Comparison of ENCODE assay signal across 2 fruit fly cellular contexts in the genomic region with DNA sequence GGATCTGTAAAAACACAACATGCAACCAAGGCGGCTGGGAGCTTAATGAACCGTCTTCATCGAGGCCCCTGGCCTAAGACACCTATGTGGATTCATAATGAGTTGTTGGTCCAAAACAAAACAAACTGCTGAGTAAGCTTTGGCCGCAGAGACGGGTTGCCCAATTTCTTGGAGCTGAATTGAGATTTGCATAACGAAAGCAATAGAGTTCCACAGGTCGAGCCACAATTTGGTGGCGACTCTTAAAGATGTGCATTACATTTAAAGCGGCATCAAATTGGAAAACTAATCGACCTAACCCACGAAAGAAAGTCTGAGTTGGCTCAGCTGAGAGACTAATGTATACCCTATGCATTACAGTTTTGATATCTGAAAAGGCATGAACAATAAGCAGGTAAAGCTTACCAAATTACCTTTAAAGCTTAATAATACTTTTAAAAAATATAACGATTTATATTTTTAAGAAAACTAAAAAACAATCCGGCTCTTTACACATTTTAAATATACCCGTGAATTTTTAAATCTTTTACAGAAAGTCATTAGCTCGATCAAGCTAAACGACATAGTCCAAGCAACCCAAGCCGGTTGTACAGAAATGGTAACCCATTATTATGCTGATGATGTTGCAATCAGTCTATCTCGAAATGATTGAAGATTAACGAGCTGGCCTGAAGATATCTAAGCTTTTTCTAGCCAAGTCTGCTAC.
TF ChIP-seq lines count a peak whose summit lies in the region.

Gene CG13297 (minus strand): TSS at position 51 of the 706 bp plus-strand sequence.

- TF ChIP-seq CTCF in whole organism, embryonic (GFP tag; optimal IDR thresholded peaks at IDR 0.05; lab: Kevin White, UChicago) = no peak

TF ChIP-seq in whole organism, embryonic, 481 proteins besides CTCF, POLR2A, EP300 and RAD21 (continues in another document):
- peak; percentile 80 for TF ChIP-seq D19A (tag; optimal IDR thresholded peaks at IDR 0.05; lab: Kevin White, UChicago)
- TF ChIP-seq CG11696 (GFP tag; IDR thresholded peaks at IDR 0.05; lab: Robert Waterston, UW) = no peak
- peak; percentile 57 for TF ChIP-seq grau (tag; optimal IDR thresholded peaks at IDR 0.05; lab: Kevin White, UChicago)
- no peak for TF ChIP-seq hb (GFP tag; IDR thresholded peaks at IDR 0.05; lab: Robert Waterston, UW; ENCODE audit: partially characterized antibody)
- peak; percentile 56 for TF ChIP-seq CG30403 (GFP tag; optimal IDR thresholded peaks at IDR 0.05; lab: Kevin White, UChicago)
- no peak for TF ChIP-seq wek (GFP tag; optimal IDR thresholded peaks at IDR 0.05; lab: Kevin White, UChicago)
- TF ChIP-seq Oli (tag; optimal IDR thresholded peaks at IDR 0.05; lab: Kevin White, UChicago) = peak; percentile 76
- no peak for TF ChIP-seq CG11085 (GFP tag; IDR thresholded peaks at IDR 0.05; lab: Robert Waterston, UW)
- no peak for TF ChIP-seq CG15479 (GFP tag; optimal IDR thresholded peaks at IDR 0.05; lab: Kevin White, UChicago)
- TF ChIP-seq CG10654 (GFP tag; optimal IDR thresholded peaks at IDR 0.05; lab: Kevin White, UChicago) = peak; percentile 19
- TF ChIP-seq zen (tag; optimal IDR thresholded peaks at IDR 0.05; lab: Kevin White, UChicago) = no peak
- TF ChIP-seq ab (GFP tag; optimal IDR thresholded peaks at IDR 0.05; lab: Kevin White, UChicago) = no peak
- no peak for TF ChIP-seq sug (tag; optimal IDR thresholded peaks at IDR 0.05; lab: Kevin White, UChicago)
- TF ChIP-seq esg (GFP tag; conservative IDR thresholded peaks at IDR 0.05; lab: Robert Waterston, UW) = peak; percentile 61
- peak; percentile 27 for TF ChIP-seq CG8281 (tag; optimal IDR thresholded peaks at IDR 0.05; lab: Kevin White, UChicago)
- TF ChIP-seq dysf (GFP tag; IDR thresholded peaks at IDR 0.05; lab: Robert Waterston, UW) = peak; percentile 57; the same call in 2 of the 3 replicates
- no peak for TF ChIP-seq peb (GFP tag; IDR thresholded peaks at IDR 0.05; lab: Robert Waterston, UW)
- peak; percentile 32 for TF ChIP-seq tio (GFP tag; optimal IDR thresholded peaks at IDR 0.05; lab: Kevin White, UChicago)
- no peak for TF ChIP-seq HLHmδ (GFP tag; optimal IDR thresholded peaks at IDR 0.05; lab: Kevin White, UChicago)
- no peak for TF ChIP-seq nom (GFP tag; optimal IDR thresholded peaks at IDR 0.05; lab: Kevin White, UChicago)
- TF ChIP-seq ara (GFP tag; IDR thresholded peaks at IDR 0.05; lab: Robert Waterston, UW) = no peak
- peak; percentile 84 for TF ChIP-seq CG31441 (GFP tag; IDR thresholded peaks at IDR 0.05; lab: Robert Waterston, UW)
- no peak for TF ChIP-seq chm (GFP tag; IDR thresholded peaks at IDR 0.05; lab: Robert Waterston, UW)
- no peak for TF ChIP-seq CG15696 (tag; optimal IDR thresholded peaks at IDR 0.05; lab: Kevin White, UChicago)
- no peak for TF ChIP-seq Myb (GFP tag; optimal IDR thresholded peaks at IDR 0.05; lab: Kevin White, UChicago)
- TF ChIP-seq GATAe (GFP tag; conservative IDR thresholded peaks at IDR 0.05; lab: Robert Waterston, UW) = no peak
- peak; percentile 66 for TF ChIP-seq nmo (GFP tag; optimal IDR thresholded peaks at IDR 0.05; lab: Kevin White, UChicago)
- TF ChIP-seq unpg (GFP tag; optimal IDR thresholded peaks at IDR 0.05; lab: Kevin White, UChicago) = peak; percentile 54
- TF ChIP-seq z (GFP tag; IDR thresholded peaks at IDR 0.05; lab: Robert Waterston, UW) = no peak
- TF ChIP-seq slbo (GFP tag; IDR thresholded peaks at IDR 0.05; lab: Robert Waterston, UW) = no peak
- no peak for TF ChIP-seq ato (GFP tag; IDR thresholded peaks at IDR 0.05; lab: Robert Waterston, UW; ENCODE audit: partially characterized antibody)
- no peak for TF ChIP-seq CG2889 (GFP tag; IDR thresholded peaks at IDR 0.05; lab: Robert Waterston, UW)
- no peak for TF ChIP-seq Lim3 (GFP tag; IDR thresholded peaks at IDR 0.05; lab: Robert Waterston, UW)
- TF ChIP-seq stwl (tag; optimal IDR thresholded peaks at IDR 0.05; lab: Kevin White, UChicago) = no peak
- peak; percentile 68 for TF ChIP-seq Ssrp (tag; optimal IDR thresholded peaks at IDR 0.05; lab: Kevin White, UChicago)
- peak in 1 of 2 experiments; percentile 84 for TF ChIP-seq Hr51 (GFP tag; optimal IDR thresholded peaks at IDR 0.05; lab: Kevin White, UChicago)
- TF ChIP-seq danr (GFP tag; IDR thresholded peaks at IDR 0.05; lab: Robert Waterston, UW) = peak; percentile 45; the same call in 1 of the 2 replicates
- peak; percentile 12 for TF ChIP-seq CG6254 (GFP tag; optimal IDR thresholded peaks at IDR 0.05; lab: Kevin White, UChicago)
- no peak for TF ChIP-seq Side (GFP tag; optimal IDR thresholded peaks at IDR 0.05; lab: Kevin White, UChicago)
- no peak for TF ChIP-seq CHES-1-like (GFP tag; optimal IDR thresholded peaks at IDR 0.05; lab: Kevin White, UChicago)
- no peak for TF ChIP-seq CG18764 (GFP tag; optimal IDR thresholded peaks at IDR 0.05; lab: Kevin White, UChicago)
- TF ChIP-seq pita (GFP tag; optimal IDR thresholded peaks at IDR 0.05; lab: Kevin White, UChicago) = no peak

TF ChIP-seq in whole organism, prepupa, 60 proteins besides CTCF, POLR2A, EP300 and RAD21:
- TF ChIP-seq CG32006 (GFP tag; optimal IDR thresholded peaks at IDR 0.05; lab: Kevin White, UChicago) (peak; percentile 14), Eip78C (GFP tag; lab: Kevin White, UChicago) (peak; percentile 34), dsx (GFP tag; optimal IDR thresholded peaks at IDR 0.05; lab: Kevin White, UChicago; ENCODE audit: poor library complexity, severe bottlenecking) (no peak), CG6276 (GFP tag; optimal IDR thresholded peaks at IDR 0.05; lab: Kevin White, UChicago) (peak; percentile 33), CG31627 (GFP tag; optimal IDR thresholded peaks at IDR 0.05; lab: Kevin White, UChicago) (no peak), CG1621 (tag; optimal IDR thresholded peaks at IDR 0.05; lab: Kevin White, UChicago) (no peak)

Comparison
In these comparisons a context has a peak if more than half of its experiments do, and no peak if none do; other contexts are left out.
1. Of the 7 proteins assayed by ChIP-seq in both whole organism, embryonic and whole organism, prepupa: peak only in whole organism, embryonic: Blimp-1 and Sox102F; only in whole organism, prepupa: none; in both: none; in neither: 5.